Fruit fly (Drosophila melanogaster) whole organism, pupa: ENCODE measurements around the gene LysX.

Source experiments
- CG10348 ChIP-seq: fragments of 200-800 bp; sonication (Bioruptor generic); IDR thresholded peaks from 2 replicates; pipeline ENCODE4 v1.3.6; 2022; ENCODE audit warnings: missing biosample characterization, missing genetic modification characterization
- CG12605 ChIP-seq: fragments of 200-800 bp; sonication (Bioruptor generic); IDR thresholded peaks from 2 replicates; pipeline ENCODE4 v1.3.6; 2022; ENCODE audit warnings: missing biosample characterization, missing genetic modification characterization
- CG13204 ChIP-seq: fragments of 200-800 bp; sonication (Bioruptor generic); optimal IDR thresholded peaks from 2 replicates; lab custom pipeline; 2018; ENCODE audit warnings: missing biosample characterization, mild to moderate bottlenecking, missing genetic modification characterization, moderate library complexity
- CG14655 ChIP-seq: fragments of 200-800 bp; sonication (Bioruptor generic); optimal IDR thresholded peaks from 3 replicates; lab custom pipeline; 2017; ENCODE audit warnings: mild to moderate bottlenecking, missing biosample characterization, missing genetic modification reagents, missing genetic modification characterization
- CG15710 ChIP-seq: fragments of 200-800 bp; sonication (Bioruptor generic); optimal IDR thresholded peaks from 2 replicates; lab custom pipeline; 2018; ENCODE audit warnings: missing biosample characterization, mild to moderate bottlenecking, missing genetic modification characterization, moderate library complexity
- CG17806 ChIP-seq: fragments of 200-800 bp; sonication (Bioruptor generic); optimal IDR thresholded peaks from 2 replicates; lab custom pipeline; 2018; ENCODE audit warnings: missing biosample characterization, mild to moderate bottlenecking, missing genetic modification characterization, moderate library complexity
- CG32121 ChIP-seq: fragments of 200-800 bp; sonication (Bioruptor generic); IDR thresholded peaks from 2 replicates; pipeline ENCODE4 v1.3.6; 2022; ENCODE audit warnings: missing biosample characterization, missing genetic modification characterization
- CG34367 ChIP-seq: fragments of 200-800 bp; sonication (Bioruptor generic); optimal IDR thresholded peaks from 2 replicates; lab custom pipeline; 2018; ENCODE audit warnings: missing biosample characterization, mild to moderate bottlenecking, missing genetic modification characterization
- CG4496 ChIP-seq: fragments of 200-800 bp; sonication (Bioruptor generic); IDR thresholded peaks from 3 replicates; pipeline ENCODE4 v1.3.6; 2022; ENCODE audit warnings: missing biosample characterization, missing genetic modification characterization
- CG8159 ChIP-seq: fragments of 200-800 bp; sonication (Bioruptor generic); optimal IDR thresholded peaks from 3 replicates; lab custom pipeline; 2018; ENCODE audit warnings: missing biosample characterization, mild to moderate bottlenecking, missing genetic modification characterization, moderate library complexity
- CG8301 ChIP-seq: fragments of 200-800 bp; sonication (Bioruptor generic); optimal IDR thresholded peaks from 2 replicates; lab custom pipeline; 2018; ENCODE audit warnings: missing biosample characterization, mild to moderate bottlenecking, missing genetic modification characterization
- CG9948 ChIP-seq: fragments of 200-800 bp; sonication (Bioruptor generic); optimal IDR thresholded peaks from 2 replicates; lab custom pipeline; 2018; ENCODE audit warnings: missing biosample characterization, mild to moderate bottlenecking, missing genetic modification characterization, moderate library complexity
- D1 ChIP-seq: fragments of 200-800 bp; sonication (Bioruptor generic); optimal IDR thresholded peaks from 2 replicates; lab custom pipeline; 2018; ENCODE audit warnings: missing biosample characterization, mild to moderate bottlenecking, missing genetic modification characterization, moderate library complexity
- EcR ChIP-seq: fragments of 200-800 bp; sonication (Bioruptor generic); optimal IDR thresholded peaks from 3 replicates; lab custom pipeline; 2019; ENCODE audit warnings: missing biosample characterization, missing genetic modification characterization, mild to moderate bottlenecking, moderate library complexity, missing genetic modification reagents
- Ets98B ChIP-seq: fragments of 200-800 bp; sonication (Bioruptor generic); IDR thresholded peaks from 2 replicates; pipeline ENCODE4 v1.3.6; 2022; ENCODE audit warnings: missing biosample characterization, missing genetic modification characterization
- Pif1A ChIP-seq: fragments of 200-800 bp; sonication (Bioruptor generic); optimal IDR thresholded peaks from 3 replicates; lab custom pipeline; 2016; ENCODE audit warnings: missing biosample characterization, missing genetic modification characterization
- Pif1B ChIP-seq: fragments of 200-800 bp; sonication (Bioruptor generic); optimal IDR thresholded peaks from 3 replicates; lab custom pipeline; 2016; ENCODE audit warnings: missing biosample characterization, missing genetic modification characterization
- Snoo ChIP-seq: fragments of 200-800 bp; sonication (Bioruptor generic); optimal IDR thresholded peaks from 3 replicates; lab custom pipeline; 2017; ENCODE audit warnings: missing biosample characterization, mild to moderate bottlenecking, missing genetic modification characterization, inconsistent platforms
- fd96Ca ChIP-seq: fragments of 200-800 bp; sonication (Bioruptor generic); IDR thresholded peaks from 3 replicates; pipeline ENCODE4 v1.3.6; 2022; ENCODE audit warnings: missing biosample characterization, missing genetic modification characterization
- gl ChIP-seq: fragments of 200-800 bp; sonication (Bioruptor generic); optimal IDR thresholded peaks from 2 replicates; lab custom pipeline; 2018; ENCODE audit warnings: missing biosample characterization, mild to moderate bottlenecking, missing genetic modification characterization
- rn ChIP-seq: fragments of 200-800 bp; sonication (Bioruptor generic); IDR thresholded peaks from 2 replicates; pipeline ENCODE4 v1.3.6; 2022; ENCODE audit warnings: missing biosample characterization, missing genetic modification characterization

Gene LysX

DNA sequence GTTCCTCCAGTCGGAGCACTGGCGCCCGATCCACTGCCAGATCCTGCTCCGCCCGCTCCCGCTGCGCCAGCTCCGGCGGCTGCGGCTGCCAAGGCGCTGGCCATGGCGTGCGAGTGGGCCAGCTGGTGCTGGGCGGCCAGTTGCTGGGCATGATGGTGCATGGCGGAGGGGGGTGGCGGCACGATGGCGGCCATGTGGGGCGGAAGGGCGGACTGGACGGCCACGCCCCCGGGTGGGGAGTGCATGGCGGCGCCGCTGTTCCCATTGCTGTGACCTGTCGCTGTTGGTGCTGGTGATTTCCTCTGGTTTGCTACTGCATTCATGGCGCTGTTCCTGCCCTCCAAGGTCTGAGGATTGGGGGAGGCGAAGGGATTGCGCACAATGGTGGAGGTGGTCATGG, 22.2 kb downstream of the LysX start:
- TF ChIP-seq CG4496 (GFP tag; lab: Robert Waterston, UW) (no peak), Pif1B (GFP tag; lab: Kevin White, UChicago) (no peak), CG14655 (GFP tag; lab: Kevin White, UChicago) (no peak), fd96Ca (GFP tag; lab: Robert Waterston, UW) (no peak), EcR (GFP tag; lab: Kevin White, UChicago) (no peak), D1 (tag; lab: Kevin White, UChicago) (no peak), CG13204 (GFP tag; lab: Kevin White, UChicago) (no peak), CG8301 (tag; lab: Kevin White, UChicago) (no peak), Snoo (tag; lab: Kevin White, UChicago) (no peak), CG15710 (tag; lab: Kevin White, UChicago) (no peak), CG9948 (tag; lab: Kevin White, UChicago) (no peak), CG17806 (tag; lab: Kevin White, UChicago) (no peak), CG10348 (no peak), gl (tag; lab: Kevin White, UChicago) (no peak), CG34367 (tag; lab: Kevin White, UChicago) (no peak), CG8159 (no peak)
- TF ChIP-seq, all 21 proteins: peak for 0

DNA sequence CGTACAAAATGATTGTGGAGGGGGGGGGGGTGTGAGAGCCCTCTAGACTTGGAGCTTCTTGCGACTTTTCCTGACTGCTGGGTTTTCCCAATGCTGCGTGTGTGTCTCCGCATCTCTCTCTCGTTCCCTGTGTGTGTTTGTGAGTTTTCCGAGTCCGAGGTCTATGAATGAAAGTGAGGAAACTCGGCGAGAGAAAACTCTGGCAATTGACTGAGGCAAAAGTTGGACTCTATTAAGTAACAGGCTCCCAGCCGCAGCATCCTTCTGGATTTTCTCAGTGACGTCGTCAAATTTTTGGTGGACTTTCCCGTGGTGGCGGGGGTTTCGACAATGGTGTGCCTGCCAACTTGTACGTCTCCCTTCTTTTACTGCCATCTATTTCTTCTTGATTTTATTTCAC, 24.5 kb downstream of the LysX start:
- TF ChIP-seq Pif1B (GFP tag; lab: Kevin White, UChicago) (no peak), EcR (GFP tag; lab: Kevin White, UChicago) (no peak), rn (GFP tag; lab: Robert Waterston, UW) (no peak), CG34367 (tag; lab: Kevin White, UChicago) (no peak), CG12605 (GFP tag; lab: Robert Waterston, UW) (no peak)

DNA sequence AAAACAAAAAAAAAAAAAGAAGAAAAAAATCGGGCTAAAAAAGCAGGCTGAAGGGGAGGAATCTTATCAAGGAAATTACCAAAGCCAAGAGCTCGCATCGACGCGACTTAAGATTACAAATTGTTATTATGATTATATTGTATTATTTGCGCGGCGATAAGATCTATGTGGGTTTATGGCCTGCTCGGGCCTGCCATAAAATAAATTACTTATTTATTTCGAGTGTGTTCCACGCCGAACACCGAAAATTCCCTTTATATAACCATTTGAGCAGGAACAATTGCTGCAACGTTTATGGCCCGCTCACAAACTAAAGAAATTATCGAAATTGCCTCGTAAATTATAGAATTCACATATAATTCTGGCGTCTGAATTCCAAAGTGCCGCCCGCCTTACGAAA, 25.5 kb downstream of the LysX start:
- no peak for TF ChIP-seq CG10348
- no peak for TF ChIP-seq gl (tag; lab: Kevin White, UChicago)
- no peak for TF ChIP-seq CG17806 (tag; lab: Kevin White, UChicago)
- no peak for TF ChIP-seq rn (GFP tag; lab: Robert Waterston, UW)
- no peak for TF ChIP-seq Ets98B (GFP tag; lab: Robert Waterston, UW)
- TF ChIP-seq CG32121 (GFP tag; lab: Robert Waterston, UW), result no peak
- no peak for TF ChIP-seq CG13204 (GFP tag; lab: Kevin White, UChicago)

DNA sequence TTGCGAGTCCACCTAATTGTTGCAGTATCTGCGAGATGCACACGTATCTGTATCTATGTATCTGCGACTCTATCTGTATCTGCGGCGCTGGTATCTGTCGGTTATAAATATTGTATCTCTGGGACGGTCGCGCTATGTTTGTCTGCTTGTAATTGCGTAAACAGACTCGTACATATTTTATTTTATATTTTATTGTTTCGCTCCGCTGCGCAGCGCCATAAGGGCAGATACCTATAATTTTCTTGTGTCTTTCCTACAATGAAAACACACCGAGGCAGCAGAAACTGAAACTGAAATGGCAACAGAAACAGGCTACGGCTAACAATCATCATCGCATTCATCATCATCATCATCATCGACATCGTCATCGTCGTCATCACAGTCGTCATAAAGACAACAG, 26.7 kb downstream of the LysX start:
- TF ChIP-seq CG4496 (GFP tag; lab: Robert Waterston, UW), result no peak
- TF ChIP-seq Ets98B (GFP tag; lab: Robert Waterston, UW), result no peak
- TF ChIP-seq CG15710 (tag; lab: Kevin White, UChicago), result no peak
- no peak for TF ChIP-seq Snoo (tag; lab: Kevin White, UChicago)
- no peak for TF ChIP-seq D1 (tag; lab: Kevin White, UChicago)
- TF ChIP-seq EcR (GFP tag; lab: Kevin White, UChicago), result no peak
- TF ChIP-seq CG8301 (tag; lab: Kevin White, UChicago), result no peak
- TF ChIP-seq, all 21 proteins: peak for 0

DNA sequence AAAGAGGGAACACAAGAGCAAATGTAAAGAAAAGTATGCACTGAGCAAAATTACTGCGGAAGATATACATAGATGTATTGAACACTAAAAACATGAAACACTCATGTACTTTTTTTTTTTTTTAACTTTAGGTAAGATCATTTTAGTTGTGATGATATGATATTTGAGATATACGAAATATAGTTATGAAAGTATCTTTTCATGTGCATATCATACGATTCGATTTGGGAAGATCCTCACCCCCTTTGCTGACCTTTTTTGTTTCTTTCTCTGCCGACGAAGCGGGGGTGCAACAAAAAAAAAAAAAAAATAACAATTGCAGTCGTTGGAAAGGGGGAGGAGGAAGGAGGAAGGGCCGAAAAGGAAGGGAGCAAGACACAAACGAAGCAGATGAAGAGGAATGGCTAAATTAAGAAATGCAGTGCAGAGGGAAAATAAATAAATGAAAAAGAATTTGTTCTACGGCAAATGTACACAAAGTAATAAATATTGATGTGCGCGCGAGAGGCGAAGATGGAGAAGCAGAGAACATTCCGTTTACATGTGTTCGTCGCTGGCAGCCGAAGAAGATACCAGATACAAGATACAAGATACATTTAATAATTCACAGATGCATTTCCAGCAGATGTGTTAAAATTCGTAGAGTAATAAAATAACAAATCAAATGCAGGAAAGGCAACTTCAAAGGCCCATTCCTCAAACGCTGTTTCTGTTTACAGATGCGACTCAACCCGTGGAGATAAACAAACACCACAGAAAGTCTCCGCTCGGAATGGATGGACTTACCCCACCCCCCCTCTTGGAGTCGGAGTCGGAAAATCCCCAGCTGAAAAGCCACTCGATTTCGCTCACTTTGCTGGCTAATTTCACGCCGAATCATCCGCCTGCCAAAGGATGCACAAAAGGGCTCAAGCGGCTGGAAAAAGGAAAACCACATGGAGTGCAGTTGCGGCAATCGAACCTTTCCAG, 27.9 kb downstream of the LysX start:
- TF ChIP-seq CG8301 (tag; lab: Kevin White, UChicago) (no peak), CG15710 (tag; lab: Kevin White, UChicago) (peak; percentile 42), Pif1B (GFP tag; lab: Kevin White, UChicago) (peak; percentile 22), CG34367 (tag; lab: Kevin White, UChicago) (no peak), CG13204 (GFP tag; lab: Kevin White, UChicago) (no peak), CG9948 (tag; lab: Kevin White, UChicago) (peak; percentile 32), gl (tag; lab: Kevin White, UChicago) (no peak), rn (GFP tag; lab: Robert Waterston, UW) (no peak), CG4496 (GFP tag; lab: Robert Waterston, UW) (no peak), EcR (GFP tag; lab: Kevin White, UChicago) (no peak), CG14655 (GFP tag; lab: Kevin White, UChicago) (no peak), fd96Ca (GFP tag; lab: Robert Waterston, UW) (no peak), Pif1A (GFP tag; lab: Kevin White, UChicago) (peak; percentile 50), CG8159 (peak; percentile 57), CG32121 (GFP tag; lab: Robert Waterston, UW) (no peak), D1 (tag; lab: Kevin White, UChicago) (no peak), CG17806 (tag; lab: Kevin White, UChicago) (peak; percentile 30), Ets98B (GFP tag; lab: Robert Waterston, UW) (no peak), Snoo (tag; lab: Kevin White, UChicago) (peak; percentile 30), CG12605 (GFP tag; lab: Robert Waterston, UW) (no peak), CG10348 (no peak)

DNA sequence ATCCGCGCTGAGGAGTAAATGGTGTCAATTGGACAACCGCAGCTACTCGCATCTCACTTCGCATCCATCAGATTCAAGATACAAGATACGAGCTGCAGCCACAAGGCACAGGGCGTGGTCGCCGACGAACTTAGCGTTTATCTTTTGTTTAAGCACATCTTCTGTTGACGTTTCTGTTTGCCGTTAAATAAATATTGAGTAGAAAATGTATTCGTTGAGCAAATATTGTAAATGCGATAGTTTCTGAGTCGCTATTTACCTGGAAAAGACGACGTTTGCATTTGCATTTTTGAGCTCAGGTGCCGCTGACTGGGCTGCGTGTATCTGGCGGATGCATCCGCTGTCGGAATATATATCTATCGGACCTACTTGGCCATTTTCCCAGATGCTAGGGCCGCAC, 28.8 kb downstream of the LysX start:
- peak; percentile 1 for TF ChIP-seq Pif1B (GFP tag; lab: Kevin White, UChicago)
- no peak for TF ChIP-seq D1 (tag; lab: Kevin White, UChicago)
- peak; percentile 9 for TF ChIP-seq Pif1A (GFP tag; lab: Kevin White, UChicago)
- TF ChIP-seq CG14655 (GFP tag; lab: Kevin White, UChicago), result no peak
- TF ChIP-seq Ets98B (GFP tag; lab: Robert Waterston, UW), result peak; percentile 35; the same call in 1 of the 2 replicates
